Worm (Caenorhabditis elegans): ENCODE data around the gene mrpl-50.

mrpl-50 gene

DNA sequence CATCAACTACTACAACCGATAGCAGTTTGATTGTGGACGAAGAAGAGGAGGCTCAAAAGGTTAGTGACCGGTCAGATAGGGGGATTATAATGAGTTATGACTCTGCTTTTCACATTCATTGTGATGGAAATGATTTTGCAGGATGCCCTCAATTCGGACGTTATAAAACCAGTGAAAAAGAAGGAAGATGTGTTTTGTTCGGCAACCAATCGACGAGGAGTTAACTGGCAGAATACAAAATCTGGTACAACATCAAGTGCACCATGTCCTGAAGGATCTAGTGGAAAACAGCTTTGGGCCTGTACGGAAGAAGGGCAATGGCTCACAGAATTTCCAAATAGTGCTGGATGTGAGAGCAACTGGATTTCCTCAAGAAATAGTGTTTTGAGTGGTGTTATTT is 25.8 kb upstream of the mrpl-50 start:
- no peak for TF ChIP-seq ceh-27 (GFP tag; optimal IDR thresholded peaks at IDR 0.05)
- TF ChIP-seq F33H1.4 (GFP tag; IDR thresholded peaks at IDR 0.05) = peak; percentile 9; the same call in 1 of the 2 replicates
- no peak for TF ChIP-seq F57C9.4 (tag; optimal IDR thresholded peaks at IDR 0.05)

- TF ChIP-seq B0261.1 (tag; optimal IDR thresholded peaks at IDR 0.05) = no peak
- no peak for TF ChIP-seq rpc-1 (optimal IDR thresholded peaks at IDR 0.05)
- TF ChIP-seq rpc-1 (tag; optimal IDR thresholded peaks at IDR 0.05) = no peak
- TF ChIP-seq B0035.1 (tag; optimal IDR thresholded peaks at IDR 0.05) = no peak
- TF ChIP-seq B0336.3 (GFP tag; IDR thresholded peaks at IDR 0.05) = no peak
- no peak for TF ChIP-seq lin-40 (tag; optimal IDR thresholded peaks at IDR 0.05)
- no peak for TF ChIP-seq pha-4 (tag; optimal IDR thresholded peaks at IDR 0.05)
- no peak for TF ChIP-seq hsf-1 (GFP tag; IDR thresholded peaks at IDR 0.05)
- TF ChIP-seq ztf-3 (GFP tag; optimal IDR thresholded peaks at IDR 0.05) = no peak
- TF ChIP-seq ceh-91 (GFP tag; IDR thresholded peaks at IDR 0.05) = no peak
- TF ChIP-seq akir-1 (GFP tag; optimal IDR thresholded peaks at IDR 0.05) = no peak
- no peak for TF ChIP-seq let-607 (tag; optimal IDR thresholded peaks at IDR 0.05)
Measured at ce11 chrII:8911929-8912328, 17.7 kb upstream of the mrpl-50 start, which contains the start of gene B0457.4. B0457.4 (minus strand) TSS chrII:8912029.

DNA sequence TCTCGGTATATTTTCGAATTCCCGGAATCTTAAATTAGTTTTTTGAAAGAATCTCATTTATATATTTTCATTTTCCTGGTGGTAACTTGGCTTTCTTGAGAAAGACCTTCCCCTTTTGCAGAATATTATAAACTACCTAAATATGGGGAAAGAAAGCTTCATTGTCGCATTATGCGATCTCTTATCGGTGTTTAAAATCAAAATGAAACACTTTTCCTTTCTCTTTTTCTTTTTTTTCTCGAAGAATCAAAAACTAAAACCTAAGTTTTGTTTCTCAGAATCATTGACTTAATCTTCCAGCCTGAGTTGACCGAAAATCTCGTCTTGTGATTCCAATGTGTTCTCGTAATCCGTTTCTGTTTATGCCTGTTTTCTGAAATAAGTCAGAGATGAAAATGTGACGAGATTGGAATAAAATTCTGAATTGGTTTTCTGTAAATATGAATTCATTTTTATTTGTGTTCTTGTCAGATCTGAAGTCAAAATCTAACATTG is 17.1 kb upstream of the mrpl-50 start:
- no peak for TF ChIP-seq mxl-1 (tag; optimal IDR thresholded peaks at IDR 0.05)

ce11 chrII:8914654-8915053 is 15.0 kb upstream of the mrpl-50 start:
- peak; percentile 49 for TF ChIP-seq nhr-80 (tag; optimal IDR thresholded peaks at IDR 0.05)
- TF ChIP-seq F55B11.4 (tag; optimal IDR thresholded peaks at IDR 0.05; ENCODE audit: borderline replicate concordance, insufficient read depth) = no peak

DNA sequence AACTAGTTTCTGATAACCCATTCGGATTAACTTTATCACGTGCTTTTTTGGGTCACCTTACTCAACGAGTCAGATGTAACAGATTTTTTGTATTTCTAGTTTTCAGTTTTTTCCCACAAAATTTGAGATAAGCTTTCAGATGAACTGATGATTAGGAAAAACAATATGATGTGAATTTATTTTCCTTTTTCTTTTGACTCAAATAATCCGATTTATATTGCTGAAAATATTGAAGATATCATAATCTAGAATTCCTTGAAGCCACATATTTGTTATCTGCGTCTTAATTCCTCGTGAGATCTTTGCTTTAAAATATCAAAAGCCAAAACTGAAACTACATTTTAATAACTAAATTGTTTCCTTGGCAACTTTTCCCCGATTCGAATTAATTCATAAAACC is 13.0 kb upstream of the mrpl-50 start:
- TF ChIP-seq Y79H2A.3 (GFP tag; conservative IDR thresholded peaks at IDR 0.05) = no peak
- TF ChIP-seq ztf-18 (tag; optimal IDR thresholded peaks at IDR 0.05) = no peak
- no peak for TF ChIP-seq ceh-91 (GFP tag; IDR thresholded peaks at IDR 0.05)
- TF ChIP-seq sdz-38 (tag; optimal IDR thresholded peaks at IDR 0.05) = no peak
- no peak for TF ChIP-seq hlh-12 (tag; optimal IDR thresholded peaks at IDR 0.05)
- no peak for TF ChIP-seq ceh-100 (GFP tag; IDR thresholded peaks at IDR 0.05)
- TF ChIP-seq unc-62 (GFP tag; optimal IDR thresholded peaks at IDR 0.05) = no peak
- TF ChIP-seq B0019.2 (GFP tag; conservative IDR thresholded peaks at IDR 0.05) = no peak
- no peak for TF ChIP-seq madf-6 (GFP tag; IDR thresholded peaks at IDR 0.05)
- no peak for TF ChIP-seq C06A6.2 (GFP tag; conservative IDR thresholded peaks at IDR 0.05)
- no peak for TF ChIP-seq F33H1.4 (GFP tag; IDR thresholded peaks at IDR 0.05)

ce11 chrII:8917339-8917738 is 12.3 kb upstream of the mrpl-50 start:
- TF ChIP-seq attf-3 (GFP tag; conservative IDR thresholded peaks at IDR 0.05) (no peak), ceh-91 (GFP tag; IDR thresholded peaks at IDR 0.05) (no peak), egl-44 (GFP tag; IDR thresholded peaks at IDR 0.05) (no peak), F33H1.4 (GFP tag; IDR thresholded peaks at IDR 0.05) (no peak), F10E7.11 (tag; optimal IDR thresholded peaks at IDR 0.05) (no peak), hrde-1 (tag; optimal IDR thresholded peaks at IDR 0.05; ENCODE audit: borderline replicate concordance) (no peak), madf-6 (GFP tag; IDR thresholded peaks at IDR 0.05) (no peak), lin-26 (GFP tag; IDR thresholded peaks at IDR 0.05) (no peak), tbp1 (GFP tag; optimal IDR thresholded peaks at IDR 0.05) (no peak)

Data from whole organism, young adult.